Fruit fly (Drosophila melanogaster) whole organism, prepupa: ENCODE data around the gene CG17127.

Source experiments
- Ets96B ChIP-seq: fragments of 200-800 bp; optimal IDR thresholded peaks from 2 replicates; lab custom pipeline; 2019; ENCODE audit warnings: missing biosample characterization, mild to moderate bottlenecking, missing genetic modification characterization, moderate library complexity
- Smox ChIP-seq: fragments of 200-800 bp; sonication (Bioruptor generic); optimal IDR thresholded peaks from 3 replicates; lab custom pipeline; 2016; ENCODE audit warnings: missing biosample characterization, missing genetic modification characterization

dm6 chr2L:10791343-10791742 is 20.7 kb downstream of the CG17127 start:
- peak; percentile 80 for TF ChIP-seq Smox (GFP tag; lab: Kevin White, UChicago)
- peak; percentile 42 for TF ChIP-seq Ets96B
